Worm (Caenorhabditis elegans) whole organism, late embryonic: ENCODE results near the gene R08C7.4.

ENCODE experiments used
- ahr-1 ChIP-seq: sonication (generic microtip); optimal IDR thresholded peaks from 2 replicates; lab custom pipeline; 2016; ENCODE audit warnings: missing genetic modification characterization, missing compliant biosample characterization
- ceh-30 ChIP-seq: fragments of 150-350 bp; optimal IDR thresholded peaks from 2 replicates; lab custom pipeline; 2014; ENCODE audit warnings: missing biosample characterization, missing genetic modification characterization
- che-1 ChIP-seq: sonication (generic microtip); optimal IDR thresholded peaks from 2 replicates; lab custom pipeline; 2016; ENCODE audit warnings: mild to moderate bottlenecking, missing genetic modification characterization, missing compliant biosample characterization
- elt-4 ChIP-seq: sonication (generic microtip); optimal IDR thresholded peaks from 2 replicates; lab custom pipeline; 2016; ENCODE audit warnings: missing genetic modification characterization, missing compliant biosample characterization
- fkh-10 ChIP-seq: fragments of 150-350 bp; optimal IDR thresholded peaks from 2 replicates; lab custom pipeline; 2014; ENCODE audit warnings: missing biosample characterization, missing genetic modification reagents, missing genetic modification characterization
- fkh-6 ChIP-seq: sonication (generic microtip); optimal IDR thresholded peaks from 2 replicates; lab custom pipeline; 2016; ENCODE audit warnings: missing genetic modification characterization, missing compliant biosample characterization
- nhr-11 ChIP-seq: fragments of 150-350 bp; optimal IDR thresholded peaks from 2 replicates; lab custom pipeline; 2014; ENCODE audit warnings: missing biosample characterization, missing genetic modification characterization
- pros-1 ChIP-seq: fragments of 150-350 bp; optimal IDR thresholded peaks from 2 replicates; lab custom pipeline; 2014; ENCODE audit warnings: missing biosample characterization, missing genetic modification reagents, missing genetic modification characterization
- unc-55 ChIP-seq: sonication (generic microtip); optimal IDR thresholded peaks from 2 replicates; lab custom pipeline; 2017; ENCODE audit warnings: missing biosample characterization, missing genetic modification reagents, missing genetic modification characterization
- zip-5 ChIP-seq: sonication (generic microtip); optimal IDR thresholded peaks from 2 replicates; lab custom pipeline; 2016; ENCODE audit warnings: missing genetic modification characterization, missing compliant biosample characterization

ce11 chrIV:4397586-4397985 lies 37.2 kb upstream of the R08C7.4 start:
- TF ChIP-seq pros-1 (tag; lab: Kevin White, UChicago) (no peak), elt-4 (tag; lab: Kevin White, UChicago) (no peak), unc-55 (GFP tag; lab: Kevin White, UChicago) (no peak), zip-5 (no peak), nhr-11 (tag; lab: Kevin White, UChicago) (no peak), fkh-10 (no peak), ceh-30 (tag; lab: Kevin White, UChicago) (no peak), ahr-1 (tag; lab: Kevin White, UChicago) (no peak), fkh-6 (tag; lab: Kevin White, UChicago) (no peak), che-1 (no peak)
